Fruit fly (Drosophila melanogaster): ENCODE measurements around the gene mira.

mira gene

dm6 chr3R:19892046-19892445, 42.9 kb downstream of the mira start (continued):
- TF ChIP-seq CG6254 (GFP tag; optimal IDR thresholded peaks at IDR 0.05): peak; percentile 53
- no peak for TF ChIP-seq CG9797 (GFP tag; optimal IDR thresholded peaks at IDR 0.05)
- TF ChIP-seq CG42726 (GFP tag; IDR thresholded peaks at IDR 0.05; ENCODE audit: partially characterized antibody): no peak
- TF ChIP-seq CG3995 (GFP tag; optimal IDR thresholded peaks at IDR 0.05): no peak
- TF ChIP-seq CG8388 (GFP tag; optimal IDR thresholded peaks at IDR 0.05): peak; percentile 61
- peak; percentile 20 for TF ChIP-seq Sry-δ (GFP tag; optimal IDR thresholded peaks at IDR 0.05)
- peak; percentile 17 for TF ChIP-seq CG3407 (GFP tag; optimal IDR thresholded peaks at IDR 0.05)
- TF ChIP-seq MESR4 (GFP tag; optimal IDR thresholded peaks at IDR 0.05): no peak
- TF ChIP-seq CG10267 (tag; optimal IDR thresholded peaks at IDR 0.05): peak; percentile 56
- no peak for TF ChIP-seq amos (GFP tag; IDR thresholded peaks at IDR 0.05; ENCODE audit: partially characterized antibody)
- TF ChIP-seq CG11560 (tag; IDR thresholded peaks at IDR 0.05): peak; percentile 55; the same call in 2 of the 3 replicates
- TF ChIP-seq hkb (optimal IDR thresholded peaks at IDR 0.05): no peak
- TF ChIP-seq hkb (GFP tag; IDR thresholded peaks at IDR 0.05): peak; percentile 74
- peak; percentile 55 for TF ChIP-seq CG2120 (GFP tag; optimal IDR thresholded peaks at IDR 0.05)
- no peak for TF ChIP-seq CG10431 (GFP tag; optimal IDR thresholded peaks at IDR 0.05)
- TF ChIP-seq CG4424 (GFP tag; optimal IDR thresholded peaks at IDR 0.05): peak; percentile 71
- peak; percentile 85 for TF ChIP-seq vvl (GFP tag; IDR thresholded peaks at IDR 0.05)
- peak; percentile 72 for TF ChIP-seq peb (GFP tag; IDR thresholded peaks at IDR 0.05)
- peak; percentile 67 for TF ChIP-seq CG10979 (tag; optimal IDR thresholded peaks at IDR 0.05)
- peak; percentile 31 for TF ChIP-seq Max (GFP tag; optimal IDR thresholded peaks at IDR 0.05)
- TF ChIP-seq seq (GFP tag; IDR thresholded peaks at IDR 0.05): peak; percentile 71
- peak; percentile 60 for TF ChIP-seq dmrt11E (tag; optimal IDR thresholded peaks at IDR 0.05)
- TF ChIP-seq jigr1 (GFP tag; IDR thresholded peaks at IDR 0.05): peak; percentile 61; the same call in 2 of the 3 replicates
- TF ChIP-seq CG31388 (GFP tag; optimal IDR thresholded peaks at IDR 0.05): no peak
- TF ChIP-seq kah (GFP tag; optimal IDR thresholded peaks at IDR 0.05): peak; percentile 35
- TF ChIP-seq Spps (tag; optimal IDR thresholded peaks at IDR 0.05): peak; percentile 51
- TF ChIP-seq CG4360 (GFP tag; IDR thresholded peaks at IDR 0.05): 0 out of 2 replicates have a peak, but pooled peaks have one; percentile 33
- peak; percentile 14 for TF ChIP-seq D19B (GFP tag; optimal IDR thresholded peaks at IDR 0.05)
- peak; percentile 42 for TF ChIP-seq Chrac-16 (GFP tag; optimal IDR thresholded peaks at IDR 0.05)
- no peak for TF ChIP-seq en (GFP tag; optimal IDR thresholded peaks at IDR 0.05)
- peak; percentile 77 for TF ChIP-seq gem (tag; optimal IDR thresholded peaks at IDR 0.05)
- no peak for TF ChIP-seq CG15073 (GFP tag; optimal IDR thresholded peaks at IDR 0.05)
- peak; percentile 41 for TF ChIP-seq CG14710 (tag; optimal IDR thresholded peaks at IDR 0.05)
- TF ChIP-seq chn (GFP tag; optimal IDR thresholded peaks at IDR 0.05): peak; percentile 38
- TF ChIP-seq Sox102F (GFP tag; optimal IDR thresholded peaks at IDR 0.05): peak; percentile 66
- TF ChIP-seq sna (GFP tag; IDR thresholded peaks at IDR 0.05; ENCODE audit: partially characterized antibody): no peak
- no peak for TF ChIP-seq cas (GFP tag; IDR thresholded peaks at IDR 0.05)
- peak; percentile 8 for TF ChIP-seq CG1647 (GFP tag; optimal IDR thresholded peaks at IDR 0.05)
- no peak for TF ChIP-seq mld (GFP tag; IDR thresholded peaks at IDR 0.05; ENCODE audit: partially characterized antibody)
- peak; percentile 60 for TF ChIP-seq salm (tag; optimal IDR thresholded peaks at IDR 0.05)
- TF ChIP-seq nom (GFP tag; optimal IDR thresholded peaks at IDR 0.05): no peak
- TF ChIP-seq Ets65A (GFP tag): peak; percentile 98
- peak; percentile 51 for TF ChIP-seq CG43689 (GFP tag; IDR thresholded peaks at IDR 0.05)
- peak; percentile 71 for TF ChIP-seq CG9609 (GFP tag; optimal IDR thresholded peaks at IDR 0.05)
- no peak for TF ChIP-seq TFAM (GFP tag; optimal IDR thresholded peaks at IDR 0.05)
- TF ChIP-seq CG3163 (GFP tag; optimal IDR thresholded peaks at IDR 0.05): peak; percentile 25
- TF ChIP-seq chif (GFP tag; optimal IDR thresholded peaks at IDR 0.05): peak; percentile 35 to 52
- no peak for TF ChIP-seq CG13123 (GFP tag; optimal IDR thresholded peaks at IDR 0.05)
- peak; percentile 65 for TF ChIP-seq ATbp (GFP tag; optimal IDR thresholded peaks at IDR 0.05)
- TF ChIP-seq CG9727 (GFP tag; optimal IDR thresholded peaks at IDR 0.05): peak; percentile 62
- peak; percentile 29 for TF ChIP-seq vfl (GFP tag; optimal IDR thresholded peaks at IDR 0.05)
